Worm (Caenorhabditis elegans): Measurements from ENCODE around the gene smu-2.

The smu-2 gene

ce11 chrII:3528256-3528655, 46.0 kb downstream of the smu-2 start, which contains the start of gene ncs-6:
TSS of gene ncs-6 (minus strand) at chrII:3528516.
- no peak for TF ChIP-seq ztf-6 (GFP tag; IDR thresholded peaks at IDR 0.05)
- TF ChIP-seq cebp-2 (GFP tag; IDR thresholded peaks at IDR 0.05): 0 out of 2 replicates have a peak, but pooled peaks have one; percentile 53

Data from whole organism, young adult.